Worm (Caenorhabditis elegans) whole organism, L4 larva: ENCODE data around the gene C01G12.9.

ENCODE experiments used
- ZK546.5 ChIP-seq, 2 experiments: sonication (generic microtip); optimal IDR thresholded peaks; 2 replicates each; lab custom pipeline; 2017; ENCODE audit warnings: missing biosample characterization in 2 of 2, missing genetic modification characterization in 2 of 2
- aha-1 ChIP-seq: fragments of 150-350 bp; peaks from one replicate; lab custom pipeline; 2014; ENCODE audit warnings: missing biosample characterization, missing genetic modification characterization
- ama-1 ChIP-seq: fragments of 150-350 bp; optimal IDR thresholded peaks from 2 replicates; lab custom pipeline; 2014; ENCODE audit warnings: inconsistent platforms, mixed read lengths
- ceh-44 ChIP-seq: fragments of 200-800 bp; sonication (Bioruptor generic); IDR thresholded peaks from 2 replicates; pipeline ENCODE4 v1.3.6; 2022; ENCODE audit warnings: missing genetic modification reagents, missing genetic modification characterization, missing compliant biosample characterization
- ceh-82 ChIP-seq: sonication (generic microtip); optimal IDR thresholded peaks from 2 replicates; lab custom pipeline; 2017; ENCODE audit warnings: missing biosample characterization, missing genetic modification characterization
- ctbp-1 ChIP-seq: fragments of 200-800 bp; sonication (Bioruptor generic); IDR thresholded peaks from 2 replicates; pipeline ENCODE4 v1.3.6; 2022; ENCODE audit warnings: missing genetic modification reagents, missing genetic modification characterization, missing compliant biosample characterization
- egl-27 ChIP-seq: sonication (generic microtip); optimal IDR thresholded peaks from 3 replicates; lab custom pipeline; 2017; ENCODE audit warnings: missing biosample characterization, missing genetic modification reagents, missing genetic modification characterization
- snpc-4 ChIP-seq: fragments of 150-350 bp; optimal IDR thresholded peaks from 2 replicates; lab custom pipeline; 2014; ENCODE audit warnings: missing biosample characterization, missing genetic modification characterization
- unc-39 ChIP-seq: sonication (generic microtip); optimal IDR thresholded peaks from 2 replicates; lab custom pipeline; 2017; ENCODE audit warnings: missing biosample characterization, missing genetic modification characterization
- unc-62 ChIP-seq, 3 experiments: fragments of 150-350 bp in 1 of 3; sonication (generic microtip); optimal IDR thresholded peaks in 2 of 3; peaks in 1 of 3; 1 replicate in 1 of 3; 2 replicates in 2 of 3; lab custom pipeline; 2014 to 2017; ENCODE audit warnings: missing biosample characterization in 3 of 3, missing genetic modification characterization in 3 of 3, missing genetic modification reagents in 3 of 3, missing genotype in 1 of 3

ce11 chrII:14540551-14540950 is 38.3 kb upstream of the C01G12.9 start:
- no peak for TF ChIP-seq ceh-44 (GFP tag; lab: Robert Waterston, UW)
- TF ChIP-seq egl-27 (tag; lab: Kevin White, UChicago): no peak
- TF ChIP-seq ctbp-1 (GFP tag; lab: Robert Waterston, UW): no peak
- TF ChIP-seq ceh-82 (tag; lab: Kevin White, UChicago): no peak
- TF ChIP-seq ama-1 (lab: Kevin White, UChicago): no peak
- TF ChIP-seq aha-1 (tag; lab: Kevin White, UChicago): peak; percentile 88
- TF ChIP-seq unc-39: no peak
- no peak for TF ChIP-seq snpc-4
- no peak for TF ChIP-seq ZK546.5 (tag; optimal IDR thresholded peaks at IDR 0.05; lab: Kevin White, UChicago)
- no peak for TF ChIP-seq unc-62 (GFP tag; optimal IDR thresholded peaks at IDR 0.05 in 1 of 2; lab: Kevin White, UChicago)
- no peak for TF ChIP-seq unc-62 (tag; optimal IDR thresholded peaks at IDR 0.05; lab: Kevin White, UChicago)
